Worm (Caenorhabditis elegans) whole organism, L2 larva: ENCODE results near the gene aly-1.
A peak's percentile ranks its signal among the peaks of the same experiment; 100 is the strongest.

Experiments used
- C34F6.9 ChIP-seq: fragments of 150-350 bp; optimal IDR thresholded peaks from 2 replicates; lab custom pipeline; 2014; ENCODE audit warnings: missing biosample characterization, missing genetic modification characterization
- F13H6.1 ChIP-seq: sonication (generic microtip); optimal IDR thresholded peaks from 2 replicates; lab custom pipeline; 2016; ENCODE audit warnings: missing genetic modification characterization, missing compliant biosample characterization
- R02D3.7 ChIP-seq: fragments of 150-350 bp; optimal IDR thresholded peaks from 2 replicates; lab custom pipeline; 2014; ENCODE audit warnings: missing biosample characterization, missing genetic modification characterization
- alr-1 ChIP-seq: fragments of 150-350 bp; optimal IDR thresholded peaks from 2 replicates; lab custom pipeline; 2014; ENCODE audit warnings: missing biosample characterization, missing genetic modification characterization
- aly-2 ChIP-seq: fragments of 150-350 bp; optimal IDR thresholded peaks from 2 replicates; lab custom pipeline; 2014; ENCODE audit warnings: missing biosample characterization, missing genetic modification characterization
- blmp-1 ChIP-seq: sonication (generic microtip); optimal IDR thresholded peaks from 2 replicates; lab custom pipeline; 2017; ENCODE audit warnings: missing genetic modification characterization, mild to moderate bottlenecking, missing compliant biosample characterization, antibody characterized with exemption, moderate library complexity; ENCODE audit not compliant: insufficient read depth
- ceh-16 ChIP-seq: fragments of 150-350 bp; optimal IDR thresholded peaks from 2 replicates; lab custom pipeline; 2014; ENCODE audit warnings: missing biosample characterization, missing genetic modification characterization
- ceh-82 ChIP-seq: fragments of 150-350 bp; optimal IDR thresholded peaks from 2 replicates; lab custom pipeline; 2014; ENCODE audit warnings: missing biosample characterization, missing genetic modification characterization
- crh-2 ChIP-seq: sonication (generic microtip); optimal IDR thresholded peaks from 2 replicates; lab custom pipeline; 2017; ENCODE audit warnings: missing biosample characterization, missing genetic modification characterization
- dmd-4 ChIP-seq: sonication (generic microtip); optimal IDR thresholded peaks from 2 replicates; lab custom pipeline; 2017; ENCODE audit warnings: missing biosample characterization, missing genetic modification characterization
- egl-27 ChIP-seq: sonication (generic microtip); optimal IDR thresholded peaks from 3 replicates; lab custom pipeline; 2017; ENCODE audit warnings: missing biosample characterization, missing genetic modification reagents, missing genetic modification characterization
- elt-1 ChIP-seq: fragments of 150-350 bp; optimal IDR thresholded peaks from 2 replicates; lab custom pipeline; 2014; ENCODE audit warnings: missing biosample characterization, missing genetic modification characterization
- elt-3 ChIP-seq: sonication (generic microtip); optimal IDR thresholded peaks from 2 replicates; lab custom pipeline; 2017; ENCODE audit warnings: missing biosample characterization, missing genetic modification characterization
- fos-1 ChIP-seq: fragments of 150-350 bp; optimal IDR thresholded peaks from 2 replicates; lab custom pipeline; 2014; ENCODE audit warnings: missing biosample characterization, missing genetic modification characterization
- lin-13 ChIP-seq: fragments of 150-350 bp; optimal IDR thresholded peaks from 2 replicates; lab custom pipeline; 2014; ENCODE audit warnings: missing biosample characterization, missing genetic modification reagents, missing genetic modification characterization
- lsy-2 ChIP-seq, 2 experiments: fragments of 150-350 bp in 1 of 2; sonication (generic microtip) in 1 of 2; optimal IDR thresholded peaks; 2 replicates each; lab custom pipeline; 2014 to 2017; ENCODE audit warnings: missing biosample characterization in 2 of 2, missing genetic modification characterization in 2 of 2
- mbf-1 ChIP-seq: sonication (generic microtip); optimal IDR thresholded peaks from 2 replicates; lab custom pipeline; 2017; ENCODE audit warnings: missing biosample characterization, missing genetic modification characterization
- mdl-1 ChIP-seq, 2 experiments: fragments of 150-350 bp in 1 of 2; sonication (generic microtip) in 1 of 2; optimal IDR thresholded peaks; 2 replicates each; lab custom pipeline; 2017; ENCODE audit warnings: missing biosample characterization in 2 of 2, missing genetic modification characterization in 2 of 2
- nhr-12 ChIP-seq: fragments of 150-350 bp; optimal IDR thresholded peaks from 2 replicates; lab custom pipeline; 2014; ENCODE audit warnings: missing biosample characterization, missing genetic modification characterization
- nhr-129 ChIP-seq: fragments of 150-350 bp; optimal IDR thresholded peaks from 2 replicates; lab custom pipeline; 2014; ENCODE audit warnings: missing biosample characterization, missing genetic modification characterization
- nhr-21 ChIP-seq: fragments of 150-350 bp; optimal IDR thresholded peaks from 2 replicates; lab custom pipeline; 2014; ENCODE audit warnings: missing biosample characterization, missing genetic modification characterization
- nhr-23 ChIP-seq: fragments of 150-350 bp; optimal IDR thresholded peaks from 2 replicates; lab custom pipeline; 2014; ENCODE audit warnings: missing biosample characterization, missing genetic modification reagents, missing genetic modification characterization
- nhr-25 ChIP-seq: fragments of 150-350 bp; sonication (generic microtip); optimal IDR thresholded peaks from 3 replicates; lab custom pipeline; 2014; ENCODE audit warnings: missing biosample characterization, missing genetic modification characterization
- nhr-6 ChIP-seq: fragments of 150-350 bp; optimal IDR thresholded peaks from 2 replicates; lab custom pipeline; 2014; ENCODE audit warnings: missing biosample characterization, missing genetic modification characterization
- peb-1 ChIP-seq: fragments of 150-350 bp; optimal IDR thresholded peaks from 2 replicates; lab custom pipeline; 2014; ENCODE audit warnings: missing biosample characterization, missing genetic modification characterization
- skn-1 ChIP-seq: sonication (generic microtip); optimal IDR thresholded peaks from 2 replicates; lab custom pipeline; 2017; ENCODE audit warnings: missing biosample characterization, missing genetic modification characterization
- sma-3 ChIP-seq: sonication (generic microtip); optimal IDR thresholded peaks from 2 replicates; lab custom pipeline; 2016; ENCODE audit warnings: missing genetic modification reagents, missing genetic modification characterization, missing compliant biosample characterization
- sma-9 ChIP-seq, 2 experiments: fragments of 150-350 bp in 1 of 2; sonication (generic microtip) in 1 of 2; optimal IDR thresholded peaks; 2 replicates each; lab custom pipeline; 2014 to 2016; ENCODE audit warnings: missing genetic modification characterization in 2 of 2, mild to moderate bottlenecking in 1 of 2, missing biosample characterization in 1 of 2, missing compliant biosample characterization in 1 of 2, missing genetic modification reagents in 1 of 2, moderate library complexity in 1 of 2
- snpc-4 ChIP-seq: fragments of 150-350 bp; optimal IDR thresholded peaks from 2 replicates; lab custom pipeline; 2014; ENCODE audit warnings: missing biosample characterization, missing genetic modification characterization
- unc-39 ChIP-seq: fragments of 150-350 bp; optimal IDR thresholded peaks from 2 replicates; lab custom pipeline; 2014; ENCODE audit warnings: missing biosample characterization, missing genetic modification characterization
- unc-55 ChIP-seq: fragments of 150-350 bp; sonication (generic microtip); optimal IDR thresholded peaks from 3 replicates; lab custom pipeline; 2014; ENCODE audit warnings: missing biosample characterization, missing genetic modification reagents, missing genetic modification characterization
- zag-1 ChIP-seq: fragments of 150-350 bp; optimal IDR thresholded peaks from 2 replicates; lab custom pipeline; 2014; ENCODE audit warnings: missing biosample characterization, missing genetic modification characterization
- ztf-11 ChIP-seq: sonication (generic microtip); optimal IDR thresholded peaks from 2 replicates; lab custom pipeline; 2017; ENCODE audit warnings: missing biosample characterization, missing genetic modification characterization
- ztf-4 ChIP-seq: fragments of 150-350 bp; optimal IDR thresholded peaks from 2 replicates; lab custom pipeline; 2014; ENCODE audit warnings: missing biosample characterization, missing genetic modification characterization

The aly-1 gene

DNA sequence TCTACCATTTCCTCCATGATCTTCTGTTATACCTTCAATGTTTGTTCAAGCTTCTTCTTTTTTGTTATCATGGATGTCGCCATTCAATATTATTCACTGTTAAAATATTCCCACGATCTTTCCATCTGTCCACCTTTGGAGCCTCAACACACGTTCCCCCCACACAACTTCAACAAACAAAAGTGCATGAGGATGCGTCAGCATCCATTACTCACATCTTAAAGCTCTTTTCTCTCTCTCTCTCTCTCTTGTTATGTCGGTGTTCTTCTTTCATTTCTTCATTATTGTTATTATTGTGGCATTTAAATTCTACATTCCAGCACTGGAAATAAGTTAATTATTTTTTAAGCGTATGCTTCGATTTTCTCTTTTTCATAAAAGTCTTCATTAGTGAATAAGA lies 5.3 kb downstream of the aly-1 start:
- TF ChIP-seq egl-27 (tag; lab: Kevin White, UChicago): no peak
- TF ChIP-seq zag-1 (tag; lab: Kevin White, UChicago): no peak
- no peak for TF ChIP-seq sma-9 (GFP tag; optimal IDR thresholded peaks at IDR 0.05; lab: Kevin White, UChicago)
- TF ChIP-seq sma-9 (tag; optimal IDR thresholded peaks at IDR 0.05; lab: Kevin White, UChicago): no peak

DNA sequence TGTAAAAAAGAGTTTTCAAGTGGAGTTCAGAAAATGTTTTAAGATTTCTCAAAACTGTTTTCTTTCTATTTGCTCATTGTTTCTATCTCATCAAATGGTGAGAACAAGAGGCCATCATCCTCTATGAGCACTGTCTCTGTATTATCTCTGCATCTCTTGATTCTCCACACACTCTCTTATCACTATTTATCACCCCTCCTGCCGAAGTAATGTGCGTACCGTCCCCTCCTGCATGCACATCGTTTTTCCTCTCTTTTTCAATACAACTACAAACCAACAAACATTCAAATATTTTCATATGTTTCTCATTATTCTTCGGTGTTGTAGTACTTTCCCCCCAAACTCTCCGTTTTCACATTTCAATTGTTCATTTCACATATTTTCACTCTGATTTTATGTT lies 7.7 kb downstream of the aly-1 start:
- TF ChIP-seq nhr-12 (tag; lab: Kevin White, UChicago): no peak
- TF ChIP-seq fos-1 (tag; lab: Kevin White, UChicago): peak; percentile 89
- TF ChIP-seq dmd-4 (tag; lab: Kevin White, UChicago): no peak

DNA sequence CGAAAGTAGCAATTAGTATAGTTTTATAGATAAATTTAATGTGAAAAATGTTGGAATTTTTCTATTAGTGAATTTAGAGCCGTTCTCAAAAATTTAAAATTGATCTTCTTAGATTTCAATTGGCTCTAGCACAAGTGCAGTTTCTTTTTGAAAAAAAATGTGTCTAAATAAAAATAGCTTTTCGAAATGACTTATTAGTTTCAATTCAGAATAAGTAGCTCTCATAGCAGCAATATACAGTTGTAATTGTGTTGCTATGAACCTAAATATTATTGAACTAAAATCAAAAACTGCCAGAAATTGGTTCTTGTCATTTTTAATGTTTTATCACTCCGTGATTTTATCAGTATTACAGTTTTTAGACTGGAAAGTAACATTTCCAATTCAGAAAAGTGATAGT lies 9.0 kb downstream of the aly-1 start:
- TF ChIP-seq ceh-16 (tag; lab: Kevin White, UChicago): no peak
- no peak for TF ChIP-seq sma-3 (GFP tag; lab: Kevin White, UChicago)
- no peak for TF ChIP-seq sma-9 (GFP tag; optimal IDR thresholded peaks at IDR 0.05; lab: Kevin White, UChicago)
- TF ChIP-seq sma-9 (tag; optimal IDR thresholded peaks at IDR 0.05; lab: Kevin White, UChicago): no peak
- TF ChIP-seq ztf-11 (tag; lab: Kevin White, UChicago): no peak
- no peak for TF ChIP-seq F13H6.1 (tag; lab: Kevin White, UChicago)
- no peak for TF ChIP-seq nhr-129 (tag; lab: Kevin White, UChicago)
- no peak for TF ChIP-seq crh-2 (tag; lab: Kevin White, UChicago)
- no peak for TF ChIP-seq dmd-4 (tag; lab: Kevin White, UChicago)
- TF ChIP-seq nhr-21 (tag; lab: Kevin White, UChicago): no peak
- TF ChIP-seq elt-3: no peak
- TF ChIP-seq nhr-12 (tag; lab: Kevin White, UChicago): no peak
- TF ChIP-seq unc-55 (GFP tag; lab: Kevin White, UChicago): no peak

DNA sequence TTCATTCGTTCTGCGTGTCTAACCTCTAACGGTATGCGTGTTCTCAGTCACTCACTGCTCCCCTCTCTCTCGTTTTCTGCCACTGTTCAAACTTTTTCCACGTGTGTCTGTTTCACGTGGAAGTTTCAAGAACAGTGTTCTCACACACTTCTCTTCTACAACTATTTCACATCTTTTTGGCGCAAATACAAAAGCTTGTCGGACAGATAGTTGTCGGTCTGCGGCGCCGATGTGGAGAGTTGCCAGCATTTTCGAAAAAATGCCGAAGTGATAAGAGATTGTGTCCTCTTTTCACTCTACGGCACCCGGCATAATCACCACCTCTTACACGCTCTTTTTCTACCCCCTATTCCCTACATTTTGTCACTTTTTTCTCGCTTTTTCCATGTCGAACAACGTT lies 9.6 kb downstream of the aly-1 start:
- TF ChIP-seq F13H6.1 (tag; lab: Kevin White, UChicago) (peak; percentile 53), mdl-1 (tag; optimal IDR thresholded peaks at IDR 0.05; lab: Kevin White, UChicago) (no peak), fos-1 (tag; lab: Kevin White, UChicago) (peak; percentile 16), nhr-6 (no peak), crh-2 (tag; lab: Kevin White, UChicago) (peak; percentile 12)

DNA sequence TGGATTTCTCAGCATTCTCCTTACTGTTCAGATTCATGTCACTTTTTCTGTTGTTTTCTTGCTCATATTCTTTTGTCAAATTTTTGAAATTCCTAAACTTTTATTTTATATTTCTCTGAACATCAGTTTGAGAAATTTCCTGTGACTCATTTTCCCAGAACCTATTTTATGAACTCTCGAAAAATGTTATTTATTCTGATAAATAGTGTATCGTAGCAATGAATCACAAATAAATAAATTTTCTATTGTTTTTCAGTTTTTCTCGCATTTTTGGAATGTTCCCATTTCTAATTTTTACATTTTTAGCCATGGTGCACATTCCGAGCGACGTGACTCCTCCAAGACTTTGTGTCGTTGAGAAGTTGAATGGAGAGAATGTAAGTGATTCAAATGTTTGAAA lies 10.1 kb downstream of the aly-1 start, which contains the start of gene nrfl-1:
TSS of gene nrfl-1 (plus strand) at position 301 of the 400 bp plus-strand sequence.
- no peak for TF ChIP-seq elt-1 (tag; lab: Kevin White, UChicago)
- no peak for TF ChIP-seq alr-1 (tag; lab: Kevin White, UChicago)
- no peak for TF ChIP-seq aly-2 (tag; lab: Kevin White, UChicago)
- TF ChIP-seq lin-13 (GFP tag; lab: Kevin White, UChicago): no peak
- no peak for TF ChIP-seq unc-39
- TF ChIP-seq nhr-23 (tag; lab: Kevin White, UChicago): no peak
- no peak for TF ChIP-seq R02D3.7 (tag; lab: Kevin White, UChicago)
- TF ChIP-seq blmp-1: no peak
- TF ChIP-seq lsy-2 (tag; optimal IDR thresholded peaks at IDR 0.05; lab: Kevin White, UChicago): no peak

DNA sequence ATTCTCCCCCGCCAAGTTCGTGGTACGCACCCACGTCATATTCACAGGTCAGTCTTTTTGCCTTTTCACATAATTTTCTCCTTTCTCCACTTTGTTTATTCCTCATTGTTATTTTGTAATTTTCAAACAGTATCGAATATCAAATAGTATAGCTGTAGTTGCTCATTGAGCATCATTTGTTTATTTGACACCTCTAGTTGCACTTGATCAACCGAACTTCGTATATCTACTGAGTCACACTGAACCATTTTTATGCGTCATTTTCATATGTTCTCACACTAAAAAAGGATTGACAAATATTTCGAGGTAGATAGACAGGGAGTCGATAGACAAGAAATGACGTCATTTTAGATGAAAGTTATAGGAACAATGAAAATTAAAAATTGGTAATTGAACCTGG lies 11.5 kb downstream of the aly-1 start:
- TF ChIP-seq nhr-21 (tag; lab: Kevin White, UChicago) (no peak), nhr-129 (tag; lab: Kevin White, UChicago) (no peak)
- TF ChIP-seq, all 48 proteins: peak for 0

DNA sequence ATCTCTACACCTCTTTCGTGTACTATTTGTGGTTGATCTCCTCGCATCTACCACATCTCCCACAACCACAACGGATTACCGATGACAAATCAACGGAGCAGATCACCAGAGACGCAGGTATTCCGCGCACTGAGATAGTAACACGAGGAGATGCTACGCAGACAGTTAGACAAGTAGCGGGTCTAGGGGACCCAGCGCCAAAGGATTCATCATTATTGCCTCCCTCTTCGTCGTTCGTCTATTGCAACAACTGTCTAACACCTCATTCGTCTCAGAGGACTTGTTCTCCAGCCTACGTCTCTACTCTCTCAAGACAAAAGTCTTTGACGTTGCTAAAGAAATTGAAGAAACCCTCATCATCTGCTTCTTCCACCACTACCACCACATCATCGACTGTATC lies 12.8 kb downstream of the aly-1 start:
- TF ChIP-seq nhr-21 (tag; lab: Kevin White, UChicago): peak; percentile 67
- TF ChIP-seq sma-3 (GFP tag; lab: Kevin White, UChicago): peak; percentile 71
- no peak for TF ChIP-seq ceh-82 (tag; lab: Kevin White, UChicago)
- no peak for TF ChIP-seq mbf-1 (tag; lab: Kevin White, UChicago)
- peak; percentile 77 for TF ChIP-seq nhr-129 (tag; lab: Kevin White, UChicago)
- no peak for TF ChIP-seq lin-13 (GFP tag; lab: Kevin White, UChicago)
- TF ChIP-seq nhr-25 (tag; lab: Kevin White, UChicago): peak; percentile 49
- no peak for TF ChIP-seq skn-1 (tag; lab: Kevin White, UChicago)
- no peak for TF ChIP-seq ceh-16 (tag; lab: Kevin White, UChicago)
- TF ChIP-seq elt-1 (tag; lab: Kevin White, UChicago): no peak
- no peak for TF ChIP-seq nhr-6
- TF ChIP-seq lsy-2 (tag; optimal IDR thresholded peaks at IDR 0.05; lab: Kevin White, UChicago): peak in 1 of 2 experiments; percentile 50
- peak; percentile 66 to 79 for TF ChIP-seq mdl-1 (tag; optimal IDR thresholded peaks at IDR 0.05; lab: Kevin White, UChicago)
- TF ChIP-seq C34F6.9 (tag; lab: Kevin White, UChicago): peak; percentile 64
- no peak for TF ChIP-seq ztf-4 (tag; lab: Kevin White, UChicago)
- peak; percentile 58 for TF ChIP-seq F13H6.1 (tag; lab: Kevin White, UChicago)
- peak; percentile 69 for TF ChIP-seq fos-1 (tag; lab: Kevin White, UChicago)
- no peak for TF ChIP-seq snpc-4 (tag; lab: Kevin White, UChicago)
- peak; percentile 48 for TF ChIP-seq blmp-1
- peak; percentile 56 for TF ChIP-seq sma-9 (GFP tag; optimal IDR thresholded peaks at IDR 0.05; lab: Kevin White, UChicago)
- no peak for TF ChIP-seq sma-9 (tag; optimal IDR thresholded peaks at IDR 0.05; lab: Kevin White, UChicago)
- no peak for TF ChIP-seq peb-1
